Fruit fly (Drosophila melanogaster) whole organism: Measurements from ENCODE around the gene CG13390.

Experiments used
- EcR ChIP-seq, 2 experiments: fragments of >200 bp; optimal IDR thresholded peaks; 2 replicates each; lab custom pipeline; 2017; ENCODE audit warnings: missing biosample characterization in 2 of 2, missing genetic modification characterization in 2 of 2, missing genetic modification reagents in 2 of 2
- pan ChIP-seq: fragments of >200 bp; optimal IDR thresholded peaks from 2 replicates; lab custom pipeline; 2017
- psq ChIP-seq: fragments of >200 bp; optimal IDR thresholded peaks from 2 replicates; lab custom pipeline; 2017

DNA sequence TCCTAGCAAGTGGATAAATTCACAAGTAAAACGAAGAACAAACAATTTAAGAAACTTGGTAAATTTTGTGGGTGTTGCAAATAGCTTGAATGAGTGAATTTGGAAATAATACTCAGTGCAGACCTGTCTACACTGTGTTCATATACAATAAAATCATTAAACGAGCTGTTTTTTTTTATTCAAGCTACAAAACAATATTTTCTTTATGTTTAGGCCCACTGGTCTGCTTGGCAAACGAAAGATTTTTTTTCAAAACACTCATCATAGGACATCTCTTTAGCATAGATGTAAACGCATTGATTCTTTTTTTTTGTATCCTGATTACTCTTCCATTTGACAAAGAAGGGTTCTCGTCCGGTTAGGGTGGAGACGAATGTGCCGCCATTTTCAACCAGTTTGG lies 15.7 kb upstream of the CG13390 start, which contains the start of gene CG42820:
- no peak for TF ChIP-seq pan (lab: Kevin White, UChicago)
- TF ChIP-seq EcR (GFP tag; optimal IDR thresholded peaks at IDR 0.05; lab: Kevin White, UChicago), result no peak
- TF ChIP-seq psq (lab: Kevin White, UChicago), result no peak
